Fruit fly (Drosophila melanogaster) whole organism, embryonic: ENCODE measurements around the gene CG10562.

ENCODE experiments used
- Blimp-1 ChIP-seq: fragments of 200-800 bp; sonication (Bioruptor generic); optimal IDR thresholded peaks from 3 replicates; lab custom pipeline; 2018; ENCODE audit warnings: missing biosample characterization, missing genetic modification characterization, mild to moderate bottlenecking, moderate library complexity, missing genetic modification reagents
- CG1024 ChIP-seq: fragments of 200-800 bp; sonication (Bioruptor generic); IDR thresholded peaks from 2 replicates; pipeline ENCODE4 v1.3.6; 2022; ENCODE audit warnings: missing biosample characterization, missing genetic modification characterization
- CG10321 ChIP-seq: fragments of 200-800 bp; sonication (Bioruptor generic); IDR thresholded peaks from 2 replicates; pipeline ENCODE4 v1.3.6; 2022; ENCODE audit warnings: missing biosample characterization, missing genetic modification characterization
- CG10431 ChIP-seq: fragments of 200-800 bp; sonication (Bioruptor generic); optimal IDR thresholded peaks from 3 replicates; lab custom pipeline; 2018; ENCODE audit warnings: missing biosample characterization, mild to moderate bottlenecking, missing genetic modification characterization
- CG11093 ChIP-seq: fragments of 200-800 bp; sonication (Bioruptor generic); IDR thresholded peaks from 3 replicates; pipeline ENCODE4 v1.3.6; 2022; ENCODE audit warnings: missing biosample characterization, missing genetic modification characterization
- CG11695 ChIP-seq: fragments of 200-800 bp; sonication (Bioruptor generic); IDR thresholded peaks from 3 replicates; pipeline ENCODE4 v1.3.6; 2022; ENCODE audit warnings: missing biosample characterization, missing genetic modification characterization
- CG11696 ChIP-seq: fragments of 200-800 bp; sonication (Bioruptor generic); IDR thresholded peaks from 2 replicates; pipeline ENCODE4 v1.3.6; 2022; ENCODE audit warnings: missing biosample characterization, missing genetic modification characterization
- CG12104 ChIP-seq: fragments of 200-800 bp; sonication (Bioruptor generic); optimal IDR thresholded peaks from 3 replicates; lab custom pipeline; 2016; ENCODE audit warnings: missing biosample characterization, missing genetic modification characterization
- CG12744 ChIP-seq: fragments of 200-800 bp; sonication (Bioruptor generic); optimal IDR thresholded peaks from 2 replicates; lab custom pipeline; 2016; ENCODE audit warnings: missing biosample characterization, missing genetic modification characterization
- CG12942 ChIP-seq: fragments of 200-800 bp; sonication (Bioruptor generic); optimal IDR thresholded peaks from 3 replicates; lab custom pipeline; 2016; ENCODE audit warnings: missing biosample characterization, missing genetic modification characterization
- CG13894 ChIP-seq: fragments of 200-800 bp; sonication (Bioruptor generic); optimal IDR thresholded peaks from 3 replicates; lab custom pipeline; 2018; ENCODE audit warnings: missing biosample characterization, mild to moderate bottlenecking, missing genetic modification characterization, moderate library complexity
- CG14014 ChIP-seq: fragments of 200-800 bp; sonication (Bioruptor generic); IDR thresholded peaks from 2 replicates; pipeline ENCODE4 v1.3.6; 2022; ENCODE audit warnings: missing biosample characterization, missing genetic modification characterization
- CG15479 ChIP-seq: fragments of 200-800 bp; sonication (Bioruptor generic); optimal IDR thresholded peaks from 3 replicates; lab custom pipeline; 2019; ENCODE audit warnings: missing biosample characterization, mild to moderate bottlenecking, missing genetic modification characterization, moderate library complexity
- CG16779 ChIP-seq: fragments of 200-800 bp; sonication (Bioruptor generic); IDR thresholded peaks from 2 replicates; pipeline ENCODE4 v1.3.6; 2022; ENCODE audit warnings: missing biosample characterization, missing genetic modification characterization
- CG17912 ChIP-seq: fragments of 200-800 bp; sonication (Bioruptor generic); optimal IDR thresholded peaks from 2 replicates; lab custom pipeline; 2018; ENCODE audit warnings: missing biosample characterization, mild to moderate bottlenecking, missing genetic modification characterization
- CG18476 ChIP-seq: fragments of 200-800 bp; sonication (Bioruptor generic); optimal IDR thresholded peaks from 2 replicates; lab custom pipeline; 2016; ENCODE audit warnings: missing biosample characterization, mild to moderate bottlenecking, missing genetic modification characterization
- CG18599 ChIP-seq: fragments of 200-800 bp; sonication (Bioruptor generic); optimal IDR thresholded peaks from 3 replicates; lab custom pipeline; 2017; ENCODE audit warnings: missing biosample characterization, missing genetic modification characterization, mild to moderate bottlenecking, moderate library complexity, missing genetic modification reagents
- CG2129 ChIP-seq: fragments of 200-800 bp; sonication (Bioruptor generic); IDR thresholded peaks from 2 replicates; pipeline ENCODE4 v1.3.6; 2022; ENCODE audit warnings: missing biosample characterization, missing genetic modification characterization; ENCODE audit not compliant: partially characterized antibody
- CG4617 ChIP-seq: fragments of 200-800 bp; sonication (Bioruptor generic); optimal IDR thresholded peaks from 3 replicates; lab custom pipeline; 2016; ENCODE audit warnings: missing biosample characterization, missing genetic modification characterization, borderline replicate concordance
- CG6175 ChIP-seq: fragments of 200-800 bp; sonication (Bioruptor generic); IDR thresholded peaks from 3 replicates; pipeline ENCODE4 v1.3.6; 2022; ENCODE audit warnings: missing biosample characterization, missing genetic modification characterization
- CG9609 ChIP-seq: fragments of 200-800 bp; sonication (Bioruptor generic); optimal IDR thresholded peaks from 3 replicates; lab custom pipeline; 2016; ENCODE audit warnings: missing biosample characterization, missing genetic modification characterization
- D ChIP-seq, 2 experiments: fragments of 200-800 bp in 1 of 2; fragments of >200 bp in 1 of 2; sonication (Bioruptor generic) in 1 of 2; optimal IDR thresholded peaks; 2 replicates in 1 of 2; 3 replicates in 1 of 2; lab custom pipeline; 2017; ENCODE audit warnings: mild to moderate bottlenecking in 1 of 2, missing biosample characterization in 1 of 2, missing genetic modification characterization in 1 of 2, missing genetic modification reagents in 1 of 2
- Dll ChIP-seq: fragments of 200-800 bp; sonication (Bioruptor generic); IDR thresholded peaks from 4 replicates; pipeline ENCODE4 v1.3.6; 2022; ENCODE audit warnings: missing biosample characterization, missing genetic modification characterization; ENCODE audit not compliant: partially characterized antibody
- Gug ChIP-seq: fragments of 200-800 bp; sonication (Bioruptor generic); IDR thresholded peaks from 4 replicates; pipeline ENCODE4 v1.3.6; 2022; ENCODE audit warnings: missing biosample characterization, missing genetic modification characterization
- MTF-1 ChIP-seq: fragments of 200-800 bp; sonication (Bioruptor generic); optimal IDR thresholded peaks from 2 replicates; lab custom pipeline; 2018; ENCODE audit warnings: missing biosample characterization, mild to moderate bottlenecking, missing genetic modification characterization, borderline replicate concordance
- Meics ChIP-seq: fragments of 200-800 bp; sonication (Bioruptor generic); optimal IDR thresholded peaks from 2 replicates; lab custom pipeline; 2017; ENCODE audit warnings: missing biosample characterization, mild to moderate bottlenecking, missing genetic modification characterization
- Nf-YC ChIP-seq: fragments of 200-800 bp; optimal IDR thresholded peaks from 3 replicates; lab custom pipeline; 2019; ENCODE audit warnings: missing biosample characterization, mild to moderate bottlenecking, missing genetic modification characterization, moderate library complexity
- PHDP ChIP-seq: fragments of 200-800 bp; sonication (Bioruptor generic); optimal IDR thresholded peaks from 3 replicates; lab custom pipeline; 2018; ENCODE audit warnings: missing biosample characterization, mild to moderate bottlenecking, missing genetic modification characterization, moderate library complexity
- ab ChIP-seq: fragments of 200-800 bp; sonication (Bioruptor generic); optimal IDR thresholded peaks from 2 replicates; lab custom pipeline; 2016; ENCODE audit warnings: missing biosample characterization, missing genetic modification characterization
- cato ChIP-seq: fragments of 200-800 bp; sonication (Bioruptor generic); optimal IDR thresholded peaks from 2 replicates; lab custom pipeline; 2016; ENCODE audit warnings: missing biosample characterization, missing genetic modification characterization, borderline replicate concordance
- cwo ChIP-seq: fragments of 200-800 bp; sonication (Bioruptor generic); optimal IDR thresholded peaks from 3 replicates; lab custom pipeline; 2017; ENCODE audit warnings: missing biosample characterization, missing genetic modification characterization, mild to moderate bottlenecking, moderate library complexity, missing genetic modification reagents
- dmrt99B ChIP-seq: fragments of 200-800 bp; sonication (Bioruptor generic); optimal IDR thresholded peaks from 2 replicates; lab custom pipeline; 2018; ENCODE audit warnings: missing biosample characterization, mild to moderate bottlenecking, missing genetic modification characterization, moderate library complexity
- esg ChIP-seq: fragments of 200-800 bp; sonication (Bioruptor generic); conservative IDR thresholded peaks from 2 replicates; pipeline ENCODE4 v1.3.6; 2022; ENCODE audit warnings: missing biosample characterization, missing genetic modification characterization
- exex ChIP-seq: fragments of 200-800 bp; sonication (Bioruptor generic); optimal IDR thresholded peaks from 4 replicates; lab custom pipeline; 2018; ENCODE audit warnings: missing biosample characterization, mild to moderate bottlenecking, missing genetic modification characterization, moderate library complexity
- ken ChIP-seq: fragments of 200-800 bp; sonication (Bioruptor generic); IDR thresholded peaks from 3 replicates; pipeline ENCODE4 v1.3.6; 2022; ENCODE audit warnings: missing biosample characterization, missing genetic modification characterization
- knrl ChIP-seq: fragments of 200-800 bp; sonication (Bioruptor generic); IDR thresholded peaks from 3 replicates; pipeline ENCODE4 v1.3.6; 2022; ENCODE audit warnings: missing biosample characterization, missing genetic modification characterization; ENCODE audit not compliant: partially characterized antibody
- nau ChIP-seq: fragments of 200-800 bp; sonication (Bioruptor generic); optimal IDR thresholded peaks from 3 replicates; lab custom pipeline; 2017; ENCODE audit warnings: missing biosample characterization, mild to moderate bottlenecking, missing genetic modification characterization, missing genetic modification reagents
- phol ChIP-seq: fragments of 200-800 bp; sonication (Bioruptor generic); optimal IDR thresholded peaks from 3 replicates; lab custom pipeline; 2018; ENCODE audit warnings: missing biosample characterization, mild to moderate bottlenecking, missing genetic modification characterization, moderate library complexity
- prd ChIP-seq, 3 experiments: fragments of >200 bp in 2 of 3; fragments of 200-800 bp in 1 of 3; sonication (Bioruptor generic) in 1 of 3; optimal IDR thresholded peaks in 2 of 3; IDR thresholded peaks in 1 of 3; 2 replicates in 2 of 3; 3 replicates in 1 of 3; pipeline versions ENCODE4 v1.3.6 to Lab custom; 2017 to 2022; ENCODE audit warnings: missing biosample characterization in 1 of 3, missing genetic modification characterization in 1 of 3
- repo ChIP-seq: fragments of 200-800 bp; sonication (Bioruptor generic); optimal IDR thresholded peaks from 2 replicates; lab custom pipeline; 2016; ENCODE audit warnings: missing biosample characterization, missing genetic modification characterization
- sens ChIP-seq: fragments of 200-800 bp; sonication (Bioruptor generic); peaks from one replicate; lab custom pipeline; 2016; ENCODE audit warnings: missing biosample characterization, missing genetic modification characterization
- slou ChIP-seq: fragments of 200-800 bp; sonication (Bioruptor generic); optimal IDR thresholded peaks from 3 replicates; lab custom pipeline; 2016; ENCODE audit warnings: missing biosample characterization, missing genetic modification characterization
- stc ChIP-seq: fragments of 200-800 bp; sonication (Bioruptor generic); IDR thresholded peaks from 2 replicates; pipeline ENCODE4 v1.3.6; 2022; ENCODE audit warnings: missing biosample characterization, missing genetic modification characterization
- stwl ChIP-seq: fragments of 200-800 bp; sonication (Bioruptor generic); optimal IDR thresholded peaks from 3 replicates; lab custom pipeline; 2018; ENCODE audit warnings: missing biosample characterization, mild to moderate bottlenecking, missing genetic modification characterization, moderate library complexity
- tll ChIP-seq, 2 experiments: fragments of 200-800 bp in 1 of 2; fragments of >200 bp in 1 of 2; sonication (Bioruptor generic) in 1 of 2; optimal IDR thresholded peaks; 2 replicates each; lab custom pipeline; 2017 to 2019; ENCODE audit warnings: missing biosample characterization in 2 of 2, missing genetic modification characterization in 2 of 2, mild to moderate bottlenecking in 1 of 2, moderate library complexity in 1 of 2
- toy ChIP-seq: fragments of 200-800 bp; sonication (Bioruptor generic); IDR thresholded peaks from 2 replicates; pipeline ENCODE4 v1.3.6; 2022; ENCODE audit warnings: missing biosample characterization, missing genetic modification characterization
- unpg ChIP-seq: fragments of 200-800 bp; sonication (Bioruptor generic); optimal IDR thresholded peaks from 3 replicates; lab custom pipeline; 2018; ENCODE audit warnings: missing biosample characterization, mild to moderate bottlenecking, missing genetic modification characterization, moderate library complexity
- usp ChIP-seq: fragments of >200 bp; optimal IDR thresholded peaks from 2 replicates; lab custom pipeline; 2017; ENCODE audit warnings: missing biosample characterization, missing genetic modification characterization
- zfh2 ChIP-seq: fragments of 200-800 bp; sonication (Bioruptor generic); optimal IDR thresholded peaks from 2 replicates; lab custom pipeline; 2016; ENCODE audit warnings: missing biosample characterization, missing genetic modification characterization

CG10562 gene

DNA sequence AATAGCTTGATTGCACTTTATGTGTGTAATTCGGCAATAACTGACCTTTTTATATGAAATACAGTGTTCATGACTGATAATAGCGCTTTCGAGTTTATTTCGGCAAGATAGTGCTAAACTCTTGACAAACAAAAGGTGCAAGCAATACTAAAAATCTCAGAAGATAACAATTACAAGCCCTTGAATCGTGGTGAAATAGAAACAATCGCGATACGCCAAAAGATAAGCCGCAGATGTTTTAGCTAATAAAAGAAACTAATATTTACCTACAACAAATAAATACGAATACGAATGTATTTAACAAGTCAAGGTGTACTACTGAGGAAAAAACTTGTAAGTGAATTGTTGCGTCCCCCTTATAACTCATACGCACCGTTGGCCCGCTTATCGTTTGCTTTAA lies 47.3 kb downstream of the CG10562 start (continued):
- no peak for TF ChIP-seq phol (tag; lab: Kevin White, UChicago)
- TF ChIP-seq cwo (GFP tag; lab: Kevin White, UChicago), result peak; percentile 19
- no peak for TF ChIP-seq slou (GFP tag; lab: Kevin White, UChicago)
- no peak for TF ChIP-seq Blimp-1 (GFP tag; lab: Kevin White, UChicago)
- peak; percentile 35 for TF ChIP-seq CG12104
- TF ChIP-seq CG2129, result no peak
- no peak for TF ChIP-seq usp (GFP tag; lab: Kevin White, UChicago)
- no peak for TF ChIP-seq zfh2 (GFP tag; lab: Kevin White, UChicago)
- TF ChIP-seq CG17912 (GFP tag; lab: Kevin White, UChicago), result no peak
- peak; percentile 37; the same call in 1 of the 2 replicates for TF ChIP-seq CG14014
- no peak for TF ChIP-seq CG10431 (GFP tag; lab: Kevin White, UChicago)
- no peak for TF ChIP-seq knrl
- TF ChIP-seq CG11696 (GFP tag; lab: Robert Waterston, UW), result no peak
- TF ChIP-seq CG9609 (GFP tag; lab: Kevin White, UChicago), result no peak
- TF ChIP-seq nau (GFP tag; lab: Kevin White, UChicago), result no peak
- no peak for TF ChIP-seq stc (GFP tag; lab: Robert Waterston, UW)
- no peak for TF ChIP-seq CG16779 (GFP tag; lab: Robert Waterston, UW)
- TF ChIP-seq tll (GFP tag; optimal IDR thresholded peaks at IDR 0.05; lab: Kevin White, UChicago), result no peak
- no peak for TF ChIP-seq Dll (GFP tag; lab: Robert Waterston, UW)
- TF ChIP-seq PHDP (tag; lab: Kevin White, UChicago), result peak; percentile 71
- no peak for TF ChIP-seq dmrt99B (tag; lab: Kevin White, UChicago)
- TF ChIP-seq CG6175 (GFP tag; lab: Robert Waterston, UW), result no peak
- TF ChIP-seq CG15479 (GFP tag; lab: Kevin White, UChicago), result no peak
- TF ChIP-seq sens, result peak; percentile 61
- peak; percentile 57 for TF ChIP-seq CG13894 (tag; lab: Kevin White, UChicago)
- TF ChIP-seq Gug (GFP tag; lab: Robert Waterston, UW), result no peak
- 0 out of 3 replicates have a peak, but pooled peaks have one; percentile 17 for TF ChIP-seq CG11695 (GFP tag; lab: Robert Waterston, UW)
- no peak for TF ChIP-seq esg
- TF ChIP-seq D (optimal IDR thresholded peaks at IDR 0.05; lab: Kevin White, UChicago), result no peak
- TF ChIP-seq D (GFP tag; optimal IDR thresholded peaks at IDR 0.05; lab: Kevin White, UChicago), result no peak
- TF ChIP-seq ab (GFP tag; lab: Kevin White, UChicago), result no peak
- TF ChIP-seq CG18476 (GFP tag; lab: Kevin White, UChicago), result no peak
- no peak for TF ChIP-seq repo (GFP tag; lab: Kevin White, UChicago)
- TF ChIP-seq unpg (GFP tag; lab: Kevin White, UChicago), result peak; percentile 1
- no peak for TF ChIP-seq prd (optimal IDR thresholded peaks at IDR 0.05; lab: Kevin White, UChicago)
- no peak for TF ChIP-seq prd (GFP tag; IDR thresholded peaks at IDR 0.05; lab: Robert Waterston, UW)
- TF ChIP-seq CG10321, result no peak
- no peak for TF ChIP-seq cato (GFP tag; lab: Kevin White, UChicago)
- TF ChIP-seq CG1024 (GFP tag; lab: Robert Waterston, UW), result no peak
- peak; percentile 32 for TF ChIP-seq Nf-YC (tag; lab: Kevin White, UChicago)
- no peak for TF ChIP-seq CG4617 (GFP tag; lab: Kevin White, UChicago)
- TF ChIP-seq exex, result peak; percentile 78
- TF ChIP-seq CG12744, result no peak
- TF ChIP-seq toy (GFP tag; lab: Robert Waterston, UW), result no peak
- no peak for TF ChIP-seq ken (GFP tag; lab: Robert Waterston, UW)
- peak; percentile 68 for TF ChIP-seq CG18599 (GFP tag; lab: Kevin White, UChicago)
- no peak for TF ChIP-seq CG11093 (GFP tag; lab: Robert Waterston, UW)
- TF ChIP-seq MTF-1 (GFP tag; lab: Kevin White, UChicago), result peak; percentile 6
- peak; percentile 60 for TF ChIP-seq Meics (GFP tag; lab: Kevin White, UChicago)
- no peak for TF ChIP-seq stwl
- TF ChIP-seq CG12942 (GFP tag; lab: Kevin White, UChicago), result no peak
